Worm (Caenorhabditis elegans): ENCODE results near the gene sto-1.
A peak's percentile ranks its signal among the peaks of the same experiment; 100 is the strongest.

The sto-1 gene

DNA sequence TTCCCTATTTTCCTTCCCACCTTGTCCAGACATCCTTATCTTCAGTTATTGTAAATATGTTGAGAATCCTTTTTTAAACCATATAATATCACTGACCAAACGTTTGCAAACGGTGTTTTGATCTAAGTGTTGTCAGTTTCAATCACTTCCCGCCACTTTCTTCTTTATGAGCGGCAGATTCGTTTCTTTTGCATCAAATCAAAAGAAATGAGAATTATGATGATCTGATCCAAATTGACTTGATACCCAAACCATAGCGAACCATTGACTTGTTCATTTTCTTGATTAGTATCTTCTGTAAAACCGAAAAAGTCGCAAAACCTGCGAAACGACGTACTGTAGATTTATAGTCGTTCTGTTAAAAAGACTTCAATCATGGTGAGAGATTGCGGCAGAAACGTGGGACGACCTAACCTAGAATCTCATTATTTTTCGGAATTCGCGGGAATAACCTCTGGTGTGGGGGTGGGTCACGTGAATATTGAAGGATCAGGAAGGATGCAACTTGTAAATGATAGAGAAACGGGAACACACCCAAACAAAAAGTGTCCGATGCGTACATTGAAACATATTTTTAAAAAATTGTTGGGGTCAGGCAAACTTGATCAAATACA, 31.4 kb downstream of the sto-1 start:
- peak; percentile 19 for TF ChIP-seq hlh-30 (tag; optimal IDR thresholded peaks at IDR 0.05; ENCODE audit: insufficient read depth)
- TF ChIP-seq Y75B8A.6 (GFP tag; IDR thresholded peaks at IDR 0.05): no peak
- TF ChIP-seq nhr-28 (tag; optimal IDR thresholded peaks at IDR 0.05): peak; percentile 41
- peak in 1 of 2 experiments; percentile 2 for TF ChIP-seq unc-62 (GFP tag; optimal IDR thresholded peaks at IDR 0.05 in 1 of 2)
- no peak for TF ChIP-seq unc-62 (tag; optimal IDR thresholded peaks at IDR 0.05)
- TF ChIP-seq aha-1 (tag): peak; percentile 96

- TF ChIP-seq hlh-11 (tag; optimal IDR thresholded peaks at IDR 0.05) (peak; percentile 45), php-3 (GFP tag; IDR thresholded peaks at IDR 0.05) (peak; percentile 96), tra-1 (GFP tag; IDR thresholded peaks at IDR 0.05) (peak; percentile 73), D1046.2 (GFP tag; IDR thresholded peaks at IDR 0.05) (no peak), nhr-102 (tag; optimal IDR thresholded peaks at IDR 0.05) (peak; percentile 19), skn-1 (tag; optimal IDR thresholded peaks at IDR 0.05) (no peak), saeg-2 (GFP tag; IDR thresholded peaks at IDR 0.05) (no peak), mdl-1 (tag; optimal IDR thresholded peaks at IDR 0.05) (peak in 1 of 2 experiments; percentile 44), ctbp-1 (GFP tag; IDR thresholded peaks at IDR 0.05) (no peak), unc-62 (GFP tag; optimal IDR thresholded peaks at IDR 0.05 in 1 of 2) (peak in 1 of 2 experiments; percentile 87), unc-62 (tag; optimal IDR thresholded peaks at IDR 0.05) (no peak), dmd-6 (GFP tag; IDR thresholded peaks at IDR 0.05) (peak; percentile 42), dve-1 (tag; optimal IDR thresholded peaks at IDR 0.05; ENCODE audit: insufficient read depth) (peak; percentile 60), nhr-28 (tag; optimal IDR thresholded peaks at IDR 0.05) (peak; percentile 75), daf-16 (GFP tag; optimal IDR thresholded peaks at IDR 0.05) (peak in 1 of 2 experiments; percentile 6), daf-16 (tag; optimal IDR thresholded peaks at IDR 0.05) (peak; percentile 78), ceh-20 (GFP tag; IDR thresholded peaks at IDR 0.05) (peak; percentile 53; the same call in 1 of the 2 replicates), hif-1 (tag; optimal IDR thresholded peaks at IDR 0.05) (peak in 1 of 2 experiments; percentile 42)
Measured at ce11 chrX:7596029-7596428, 33.4 kb downstream of the sto-1 start.

DNA sequence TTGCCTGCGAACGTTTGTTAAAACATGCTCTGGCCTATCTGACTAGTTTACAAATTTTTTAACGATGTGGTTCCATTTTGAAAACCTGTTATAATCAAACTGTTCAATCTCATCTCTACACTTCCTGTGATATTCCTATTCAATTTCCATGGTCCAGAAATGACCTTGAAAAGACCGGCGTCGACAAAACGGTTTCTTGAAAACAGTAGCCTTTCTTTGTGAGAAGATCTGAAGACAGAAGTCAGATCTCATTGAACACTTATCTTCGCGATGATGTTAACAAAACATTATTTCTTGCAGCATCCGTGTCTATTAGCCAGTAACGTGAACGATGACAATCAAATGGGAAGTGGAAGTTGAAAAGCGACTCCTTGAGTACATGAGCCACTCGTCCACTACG, 34.0 kb downstream of the sto-1 start, which contains the start of gene C44E12.1:
C44E12.1 (plus strand) TSS at position 301 of the 400 bp plus-strand sequence.
- TF ChIP-seq aha-1 (tag): peak; percentile 74
- no peak for TF ChIP-seq ceh-20 (GFP tag; IDR thresholded peaks at IDR 0.05)

DNA sequence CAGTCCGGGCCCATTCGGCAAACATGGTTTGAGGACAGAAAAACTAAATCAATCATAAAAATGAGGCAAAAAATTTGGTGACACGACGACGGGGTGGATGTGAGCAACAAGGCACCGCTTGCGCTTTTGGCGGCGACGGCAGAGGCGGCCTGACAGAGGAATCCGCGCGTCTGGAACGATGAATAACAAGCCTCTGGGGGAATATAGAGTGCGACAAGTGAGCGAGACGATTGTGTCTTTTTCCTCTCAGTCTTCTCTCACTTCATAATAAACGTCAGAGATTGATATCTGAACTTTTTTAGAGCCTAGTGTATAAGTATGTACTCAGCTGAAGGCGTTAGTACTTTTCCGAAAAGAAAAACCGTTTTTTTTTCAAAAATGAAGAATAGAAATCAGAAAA, 45.4 kb downstream of the sto-1 start, which contains the start of gene twk-17:
twk-17 (minus strand) TSS at position 101 of the 400 bp plus-strand sequence.
- 0 out of 2 replicates have a peak, but pooled peaks have one; percentile 18 for TF ChIP-seq set-16 (GFP tag; IDR thresholded peaks at IDR 0.05)
- TF ChIP-seq D1046.2 (GFP tag; IDR thresholded peaks at IDR 0.05): 0 out of 2 replicates have a peak, but pooled peaks have one; percentile 63
- TF ChIP-seq ces-1 (GFP tag; optimal IDR thresholded peaks at IDR 0.05): no peak
- no peak for TF ChIP-seq aly-2 (tag; optimal IDR thresholded peaks at IDR 0.05)

Data from whole organism, L4 larva.